Worm (Caenorhabditis elegans): ENCODE results near the gene ZK1307.1.

- TF ChIP-seq tab-1 (GFP tag; IDR thresholded peaks at IDR 0.05) (no peak), flt-1 (GFP tag; IDR thresholded peaks at IDR 0.05) (no peak)
These were observed 6.2 kb downstream of the ZK1307.1 start, which contains the start of gene ZK1307.9 for ce11 chrII:9649191-9649590.
